Fruit fly (Drosophila melanogaster) Kc167 (cell line): ENCODE results near the gene sti.

ENCODE experiments used
- Myc ChIP-seq: fragments of >200 bp; optimal IDR thresholded peaks from 2 replicates; lab custom pipeline; 2017; ENCODE audit warnings: missing external identifiers
- Sin3A ChIP-seq: fragments of >200 bp; optimal IDR thresholded peaks from 2 replicates; lab custom pipeline; 2018; ENCODE audit warnings: missing external identifiers
- h ChIP-seq: fragments of >200 bp; optimal IDR thresholded peaks from 3 replicates; lab custom pipeline; 2018; ENCODE audit warnings: missing external identifiers
- insv ChIP-seq: fragments of >200 bp; optimal IDR thresholded peaks from 3 replicates; lab custom pipeline; 2018; ENCODE audit warnings: missing external identifiers
- psq ChIP-seq: fragments of >200 bp; optimal IDR thresholded peaks from 2 replicates; lab custom pipeline; 2017; ENCODE audit warnings: missing external identifiers
- ttk ChIP-seq: sonication (Bioruptor generic); optimal IDR thresholded peaks from 2 replicates; lab custom pipeline; 2017; ENCODE audit warnings: missing external identifiers

Gene sti

dm6 chr3L:12529431-12530007, 14.9 kb upstream of the sti start:
- TF ChIP-seq Myc (no peak), ttk (lab: Kevin White, UChicago) (no peak)

DNA sequence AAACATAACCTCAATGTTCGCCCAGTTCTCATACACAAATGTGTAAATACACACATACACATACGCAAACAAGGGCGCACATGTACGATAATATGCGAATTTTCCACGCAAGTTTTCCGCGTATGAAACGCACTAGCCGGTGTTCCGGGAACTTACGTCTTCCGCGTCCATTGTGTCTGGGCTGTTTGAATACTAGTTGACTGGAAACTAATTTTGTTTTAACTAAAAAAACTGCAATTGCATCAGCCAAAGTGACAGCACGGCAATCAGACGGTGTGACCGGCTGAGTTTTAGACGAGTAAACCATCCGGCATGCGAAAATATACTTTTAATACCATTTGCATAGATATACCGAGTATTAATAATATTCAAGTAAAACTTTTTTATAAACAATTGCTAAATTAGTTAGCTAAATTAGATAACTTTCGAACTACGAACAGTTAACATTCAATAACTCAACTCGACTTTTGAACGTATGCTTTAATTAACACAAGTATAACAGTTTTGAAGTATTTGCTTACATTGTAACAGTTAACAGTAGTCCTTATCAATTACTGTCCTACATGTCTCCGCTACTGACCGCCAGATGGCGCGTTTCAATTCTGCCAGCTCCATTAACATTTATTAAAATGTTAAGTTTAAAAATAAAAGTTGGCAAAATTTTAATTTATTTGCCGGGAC, 12.0 kb upstream of the sti start, which contains the start of gene eIF2beta:
eIF2beta (minus strand) TSS at position 299 of the 681 bp plus-strand sequence.
- no peak for TF ChIP-seq psq
- no peak for TF ChIP-seq ttk (lab: Kevin White, UChicago)
- TF ChIP-seq insv = no peak
- TF ChIP-seq Myc = no peak
- TF ChIP-seq Sin3A (lab: Kevin White, UChicago) = no peak
- no peak for TF ChIP-seq h (lab: Kevin White, UChicago)

DNA sequence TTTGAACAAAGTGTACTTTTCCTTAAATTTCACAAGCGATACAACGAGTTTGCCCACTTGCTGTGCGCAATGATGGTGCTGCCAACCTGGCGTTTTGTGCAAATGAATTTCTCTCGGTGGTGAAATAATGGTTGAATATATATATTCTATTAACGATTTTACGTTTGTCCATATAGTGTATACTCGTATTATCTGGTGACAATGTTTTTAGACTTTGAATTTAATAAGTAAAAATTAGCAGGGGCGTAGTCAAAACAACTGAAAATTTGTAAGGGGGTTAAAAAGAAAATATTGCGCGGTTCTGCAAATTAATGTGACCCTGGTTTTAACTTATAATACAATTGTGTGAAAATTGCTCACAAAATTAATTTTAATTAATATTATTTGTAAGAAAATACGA, 9.3 kb upstream of the sti start, which contains the start of the genes ver and Gcn5:
ver (plus strand) TSS at position 47 of the 400 bp plus-strand sequence.
Gcn5 (minus strand) TSS at position 74 of the 400 bp plus-strand sequence.
- TF ChIP-seq Sin3A (lab: Kevin White, UChicago) (no peak), h (lab: Kevin White, UChicago) (no peak), ttk (lab: Kevin White, UChicago) (no peak), insv (no peak), Myc (no peak), psq (no peak)

DNA sequence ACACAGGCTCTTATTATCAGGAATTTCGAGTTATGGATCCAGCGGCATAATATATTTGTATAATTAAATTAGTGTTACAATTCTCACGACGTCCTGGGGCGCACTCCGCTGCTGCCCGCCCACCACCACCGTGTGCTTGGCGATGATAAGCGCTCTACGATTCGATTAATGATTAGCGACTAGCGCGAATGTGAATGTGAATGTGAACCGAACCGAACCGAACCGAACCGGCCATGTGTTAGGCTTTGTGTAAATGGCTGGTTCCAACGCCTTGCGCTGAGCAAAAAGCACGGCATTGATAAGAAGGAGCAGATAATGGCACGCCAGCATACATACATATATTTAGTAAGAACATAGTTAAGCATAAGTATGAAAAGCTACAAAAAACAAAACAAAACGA, 4.7 kb upstream of the sti start:
- TF ChIP-seq ttk (lab: Kevin White, UChicago) (no peak), insv (no peak), h (lab: Kevin White, UChicago) (no peak), Sin3A (lab: Kevin White, UChicago) (no peak), psq (no peak), Myc (no peak)

DNA sequence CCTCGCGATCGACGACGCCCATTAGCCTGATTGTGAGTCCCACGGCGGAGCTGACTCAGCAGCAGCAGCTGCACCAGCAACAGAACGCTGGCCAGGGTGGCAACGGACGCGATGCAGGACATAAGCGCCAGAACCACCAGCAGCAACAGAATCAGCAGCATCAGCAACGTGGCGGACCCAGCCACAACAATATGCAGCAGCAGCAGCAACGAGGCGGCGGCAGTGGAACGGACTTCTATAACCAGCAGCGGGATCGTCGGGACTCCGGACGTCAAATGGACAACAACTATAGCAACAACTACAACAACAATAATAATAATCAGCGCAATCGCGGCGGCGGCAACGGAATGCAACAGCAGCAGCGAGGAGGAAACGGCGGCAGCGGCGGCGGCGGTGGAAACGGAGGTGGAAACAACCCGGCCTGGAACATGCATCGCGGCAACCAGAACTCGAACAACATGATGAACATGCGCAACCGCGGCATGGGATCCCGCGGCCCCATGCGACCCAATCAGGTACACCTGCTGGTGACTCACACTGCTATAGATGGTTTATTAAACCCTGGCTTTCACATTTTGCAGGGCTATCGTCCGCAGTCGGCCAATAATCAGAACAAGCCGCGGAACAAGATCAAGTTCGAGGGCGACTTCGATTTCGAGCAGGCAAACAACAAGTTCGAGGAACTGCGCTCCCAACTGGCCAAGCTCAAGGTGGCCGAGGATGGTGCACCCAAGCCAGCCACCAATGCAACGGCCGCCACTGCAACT, 3.0 kb upstream of the sti start:
- no peak for TF ChIP-seq Sin3A (lab: Kevin White, UChicago)
- no peak for TF ChIP-seq Myc
- no peak for TF ChIP-seq ttk (lab: Kevin White, UChicago)
- no peak for TF ChIP-seq psq
- TF ChIP-seq h (lab: Kevin White, UChicago) = no peak
- TF ChIP-seq insv = no peak

dm6 chr3L:12515691-12516455, 1.3 kb upstream of the sti start:
- no peak for TF ChIP-seq Sin3A (lab: Kevin White, UChicago)
- no peak for TF ChIP-seq Myc
- TF ChIP-seq insv = no peak

dm6 chr3L:12507571-12507970, 7.0 kb downstream of the sti start, which contains the start of gene CG10654:
Gene CG10654 (minus strand): TSS chr3L:12507840.
- TF ChIP-seq Myc = no peak
- no peak for TF ChIP-seq h (lab: Kevin White, UChicago)
- TF ChIP-seq ttk (lab: Kevin White, UChicago) = no peak
- TF ChIP-seq insv = no peak
- no peak for TF ChIP-seq psq
- TF ChIP-seq Sin3A (lab: Kevin White, UChicago) = no peak

DNA sequence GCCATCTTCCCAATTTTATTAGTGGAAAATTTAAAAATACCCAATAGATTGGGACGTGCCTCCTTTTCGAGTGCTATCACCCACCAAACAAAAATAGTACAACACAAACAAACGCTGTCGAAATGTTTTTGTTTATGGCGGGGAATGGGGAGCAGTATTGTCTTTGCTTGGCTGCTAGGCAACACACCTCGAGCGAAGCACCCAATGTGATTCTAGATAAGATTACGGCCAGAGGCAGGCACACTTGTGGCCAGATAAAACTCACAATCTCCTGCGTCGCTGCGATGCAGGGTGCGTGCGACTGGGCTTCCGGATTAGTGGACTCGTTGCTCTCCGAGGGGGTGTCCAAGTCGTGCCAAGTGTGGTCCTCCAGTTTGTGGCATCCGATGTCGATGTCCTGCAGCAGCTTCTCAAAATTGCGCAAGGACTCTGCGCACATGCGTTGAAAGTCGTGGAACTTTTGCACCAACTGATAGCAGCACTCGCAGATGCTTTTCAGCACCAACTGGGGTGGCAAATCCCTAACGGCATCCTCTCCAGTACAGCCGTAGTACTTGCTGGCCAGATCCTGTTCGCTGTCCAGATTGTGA, 7.6 kb downstream of the sti start:
- no peak for TF ChIP-seq h (lab: Kevin White, UChicago)

- TF ChIP-seq h (lab: Kevin White, UChicago) = no peak
- TF ChIP-seq Sin3A (lab: Kevin White, UChicago) = no peak
- TF ChIP-seq insv = no peak
- no peak for TF ChIP-seq psq
- TF ChIP-seq Myc = no peak
- TF ChIP-seq ttk (lab: Kevin White, UChicago) = no peak
Measured at dm6 chr3L:12505990-12506389, 8.6 kb downstream of the sti start.

DNA sequence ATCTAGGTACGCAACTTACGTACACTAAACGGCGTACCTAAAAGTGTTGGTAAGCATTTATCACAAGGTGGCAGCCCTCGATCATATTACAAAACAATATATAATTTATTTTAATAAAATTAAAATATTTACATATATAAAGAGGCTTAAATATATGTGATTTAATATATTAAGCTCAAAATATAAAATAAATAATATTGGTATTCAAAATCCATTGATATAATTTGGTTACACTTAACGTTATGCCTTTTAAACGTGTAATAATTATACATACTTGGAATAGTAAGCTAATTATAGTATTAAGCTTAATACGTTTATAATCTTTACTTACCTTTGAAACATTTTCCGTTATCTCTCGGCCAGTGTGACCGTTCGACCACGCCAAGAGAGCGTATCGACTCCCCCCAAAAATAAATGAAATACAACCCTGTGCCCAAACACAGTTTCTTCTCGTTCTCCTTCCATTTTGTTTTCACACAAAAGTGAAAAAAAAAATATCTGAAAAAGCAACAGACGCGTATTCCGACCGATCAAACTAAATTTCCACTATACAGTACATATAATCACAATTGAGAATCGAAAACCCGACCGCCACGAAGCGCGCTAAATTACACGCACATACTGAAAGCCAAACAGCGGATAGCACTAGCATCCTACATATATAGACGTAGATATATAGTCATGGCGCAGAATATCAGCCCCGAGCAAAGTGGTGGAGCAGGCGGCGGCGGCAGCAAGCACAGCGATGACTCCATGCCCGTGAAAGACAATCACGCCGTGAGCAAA, 10.6 kb downstream of the sti start, which contains the start of the genes CG10646 and vih:
CG10646 (minus strand) TSS at position 30 of the 786 bp plus-strand sequence.
vih (plus strand) TSS at position 428 of the 786 bp plus-strand sequence.
- no peak for TF ChIP-seq ttk (lab: Kevin White, UChicago)
- no peak for TF ChIP-seq h (lab: Kevin White, UChicago)

dm6 chr3L:12501249-12501648, 13.4 kb downstream of the sti start, which contains the start of the genes CG10638 and CG10681:
Gene CG10638 (minus strand): TSS chr3L:12501311.
Gene CG10681 (plus strand): TSS chr3L:12501513.
- no peak for TF ChIP-seq insv
- no peak for TF ChIP-seq Sin3A (lab: Kevin White, UChicago)
- no peak for TF ChIP-seq psq
- no peak for TF ChIP-seq ttk (lab: Kevin White, UChicago)
- no peak for TF ChIP-seq h (lab: Kevin White, UChicago)
- TF ChIP-seq Myc = no peak
